Fruit fly (Drosophila melanogaster) whole organism, embryonic: Measurements from ENCODE around the gene Eip63F-1.

Source experiments
- ATbp ChIP-seq: fragments of 200-800 bp; sonication (Bioruptor generic); optimal IDR thresholded peaks from 2 replicates; lab custom pipeline; 2017; ENCODE audit warnings: missing biosample characterization, mild to moderate bottlenecking, missing genetic modification characterization, missing genetic modification reagents
- Atf6 ChIP-seq: fragments of 200-800 bp; sonication (Bioruptor generic); IDR thresholded peaks from 2 replicates; pipeline ENCODE4 v1.3.6; 2022; ENCODE audit warnings: missing biosample characterization, missing genetic modification characterization
- BtbVII ChIP-seq: fragments of 200-800 bp; sonication (Bioruptor generic); optimal IDR thresholded peaks from 3 replicates; lab custom pipeline; 2017; ENCODE audit warnings: missing biosample characterization, mild to moderate bottlenecking, missing genetic modification characterization
- Bteb2 ChIP-seq: fragments of 200-800 bp; sonication (Bioruptor generic); optimal IDR thresholded peaks from 2 replicates; lab custom pipeline; 2016; ENCODE audit warnings: missing biosample characterization, missing genetic modification characterization
- CG10209 ChIP-seq: fragments of 200-800 bp; sonication (Bioruptor generic); optimal IDR thresholded peaks from 3 replicates; lab custom pipeline; 2017; ENCODE audit warnings: missing biosample characterization, mild to moderate bottlenecking, missing genetic modification characterization, missing genetic modification reagents
- CG11093 ChIP-seq: fragments of 200-800 bp; sonication (Bioruptor generic); IDR thresholded peaks from 3 replicates; pipeline ENCODE4 v1.3.6; 2022; ENCODE audit warnings: missing biosample characterization, missing genetic modification characterization
- CG12155 ChIP-seq: fragments of 200-800 bp; sonication (Bioruptor generic); optimal IDR thresholded peaks from 3 replicates; lab custom pipeline; 2016; ENCODE audit warnings: missing biosample characterization, missing genetic modification characterization
- CG12659 ChIP-seq: fragments of 200-800 bp; sonication (Bioruptor generic); optimal IDR thresholded peaks from 3 replicates; lab custom pipeline; 2017; ENCODE audit warnings: mild to moderate bottlenecking, missing biosample characterization, missing genetic modification reagents, missing genetic modification characterization
- CG12769 ChIP-seq: fragments of 200-800 bp; sonication (Bioruptor generic); optimal IDR thresholded peaks from 2 replicates; lab custom pipeline; 2019; ENCODE audit warnings: missing biosample characterization, mild to moderate bottlenecking, missing genetic modification characterization, moderate library complexity
- CG13894 ChIP-seq: fragments of 200-800 bp; sonication (Bioruptor generic); optimal IDR thresholded peaks from 3 replicates; lab custom pipeline; 2018; ENCODE audit warnings: missing biosample characterization, mild to moderate bottlenecking, missing genetic modification characterization, moderate library complexity
- CG17568 ChIP-seq: fragments of 200-800 bp; sonication (Bioruptor generic); optimal IDR thresholded peaks from 2 replicates; lab custom pipeline; 2018; ENCODE audit warnings: missing biosample characterization, mild to moderate bottlenecking, missing genetic modification characterization, moderate library complexity
- CG18476 ChIP-seq: fragments of 200-800 bp; sonication (Bioruptor generic); optimal IDR thresholded peaks from 2 replicates; lab custom pipeline; 2016; ENCODE audit warnings: missing biosample characterization, mild to moderate bottlenecking, missing genetic modification characterization
- CG18599 ChIP-seq: fragments of 200-800 bp; sonication (Bioruptor generic); optimal IDR thresholded peaks from 3 replicates; lab custom pipeline; 2017; ENCODE audit warnings: missing biosample characterization, missing genetic modification characterization, mild to moderate bottlenecking, moderate library complexity, missing genetic modification reagents
- CG2120 ChIP-seq: fragments of 200-800 bp; sonication (Bioruptor generic); optimal IDR thresholded peaks from 3 replicates; lab custom pipeline; 2016; ENCODE audit warnings: missing biosample characterization, missing genetic modification characterization
- CG3281 ChIP-seq: fragments of 200-800 bp; sonication (Bioruptor generic); optimal IDR thresholded peaks from 3 replicates; lab custom pipeline; 2017; ENCODE audit warnings: missing biosample characterization, mild to moderate bottlenecking, missing genetic modification characterization
- CG6683 ChIP-seq: fragments of 200-800 bp; sonication (Bioruptor generic); optimal IDR thresholded peaks from 2 replicates; lab custom pipeline; 2017; ENCODE audit warnings: missing biosample characterization, mild to moderate bottlenecking, missing genetic modification characterization, missing genetic modification reagents
- CG6813 ChIP-seq: fragments of 200-800 bp; sonication (Bioruptor generic); optimal IDR thresholded peaks from 2 replicates; lab custom pipeline; 2017; ENCODE audit warnings: missing biosample characterization, missing genetic modification characterization, mild to moderate bottlenecking, moderate library complexity, missing genetic modification reagents
- CG6854 ChIP-seq: fragments of 200-800 bp; sonication (Bioruptor generic); optimal IDR thresholded peaks from 3 replicates; lab custom pipeline; 2017; ENCODE audit warnings: missing biosample characterization, mild to moderate bottlenecking, missing genetic modification characterization
- CG7556 ChIP-seq: fragments of 200-800 bp; sonication (Bioruptor generic); optimal IDR thresholded peaks from 2 replicates; lab custom pipeline; 2017; ENCODE audit warnings: missing biosample characterization, mild to moderate bottlenecking, missing genetic modification characterization
- CG7839 ChIP-seq: fragments of 200-800 bp; sonication (Bioruptor generic); optimal IDR thresholded peaks from 3 replicates; lab custom pipeline; 2018; ENCODE audit warnings: missing biosample characterization, mild to moderate bottlenecking, missing genetic modification characterization, moderate library complexity
- CG7928 ChIP-seq: fragments of 200-800 bp; sonication (Bioruptor generic); optimal IDR thresholded peaks from 2 replicates; lab custom pipeline; 2017; ENCODE audit warnings: missing biosample characterization, mild to moderate bottlenecking, missing genetic modification characterization
- CG7987 ChIP-seq: fragments of 200-800 bp; sonication (Bioruptor generic); optimal IDR thresholded peaks from 2 replicates; lab custom pipeline; 2018; ENCODE audit warnings: missing biosample characterization, mild to moderate bottlenecking, missing genetic modification characterization, moderate library complexity
- CoRest ChIP-seq: fragments of 200-800 bp; sonication (Bioruptor generic); optimal IDR thresholded peaks from 3 replicates; lab custom pipeline; 2018; ENCODE audit warnings: missing biosample characterization, mild to moderate bottlenecking, missing genetic modification characterization, moderate library complexity
- Ets65A ChIP-seq: fragments of 200-800 bp; sonication (Bioruptor generic); peaks from one replicate; lab custom pipeline; 2016; ENCODE audit warnings: missing biosample characterization, missing genetic modification characterization
- Hand ChIP-seq: fragments of 200-800 bp; sonication (Bioruptor generic); optimal IDR thresholded peaks from 2 replicates; lab custom pipeline; 2017; ENCODE audit warnings: mild to moderate bottlenecking, missing biosample characterization, missing genetic modification reagents, missing genetic modification characterization
- HmgD ChIP-seq: fragments of 200-800 bp; sonication (Bioruptor generic); optimal IDR thresholded peaks from 3 replicates; lab custom pipeline; 2016; ENCODE audit warnings: missing biosample characterization, missing genetic modification characterization
- Med ChIP-seq: fragments of 200-800 bp; sonication (Bioruptor generic); peaks from one replicate; lab custom pipeline; 2016; ENCODE audit warnings: missing biosample characterization, missing genetic modification characterization, mild to moderate bottlenecking, inconsistent platforms, moderate library complexity
- Meics ChIP-seq: fragments of 200-800 bp; sonication (Bioruptor generic); optimal IDR thresholded peaks from 2 replicates; lab custom pipeline; 2017; ENCODE audit warnings: missing biosample characterization, mild to moderate bottlenecking, missing genetic modification characterization
- Mrtf ChIP-seq: fragments of 200-800 bp; sonication (Bioruptor generic); IDR thresholded peaks from 3 replicates; pipeline ENCODE4 v1.3.6; 2022; ENCODE audit warnings: missing biosample characterization, missing genetic modification characterization
- PHDP ChIP-seq: fragments of 200-800 bp; sonication (Bioruptor generic); optimal IDR thresholded peaks from 3 replicates; lab custom pipeline; 2018; ENCODE audit warnings: missing biosample characterization, mild to moderate bottlenecking, missing genetic modification characterization, moderate library complexity
- Vsx1 ChIP-seq: fragments of 200-800 bp; sonication (Bioruptor generic); optimal IDR thresholded peaks from 2 replicates; lab custom pipeline; 2017; ENCODE audit warnings: missing biosample characterization, mild to moderate bottlenecking, missing genetic modification characterization, missing genetic modification reagents
- caup ChIP-seq: fragments of 200-800 bp; sonication (Bioruptor generic); optimal IDR thresholded peaks from 3 replicates; lab custom pipeline; 2017; ENCODE audit warnings: missing biosample characterization, mild to moderate bottlenecking, missing genetic modification characterization, moderate library complexity; ENCODE audit not compliant: severe bottlenecking
- chif ChIP-seq, 2 experiments: fragments of 200-800 bp; sonication (Bioruptor generic); optimal IDR thresholded peaks; 3 replicates each; lab custom pipeline; 2016; ENCODE audit warnings: missing biosample characterization in 2 of 2, missing genetic modification characterization in 2 of 2
- crc ChIP-seq: fragments of 200-800 bp; sonication (Bioruptor generic); optimal IDR thresholded peaks from 2 replicates; lab custom pipeline; 2016; ENCODE audit warnings: missing biosample characterization, missing genetic modification characterization
- dysf ChIP-seq: fragments of 200-800 bp; sonication (Bioruptor generic); IDR thresholded peaks from 3 replicates; pipeline ENCODE4 v1.3.6; 2022; ENCODE audit warnings: missing biosample characterization, missing genetic modification characterization
- gem ChIP-seq: fragments of 200-800 bp; sonication (Bioruptor generic); optimal IDR thresholded peaks from 2 replicates; lab custom pipeline; 2019; ENCODE audit warnings: missing biosample characterization, mild to moderate bottlenecking, missing genetic modification characterization, moderate library complexity
- hkb ChIP-seq, 2 experiments: fragments of 200-800 bp in 1 of 2; fragments of >200 bp in 1 of 2; sonication (Bioruptor generic) in 1 of 2; IDR thresholded peaks in 1 of 2; optimal IDR thresholded peaks in 1 of 2; 2 replicates each; pipeline versions ENCODE4 v1.3.6 to Lab custom; 2017 to 2022; ENCODE audit warnings: missing biosample characterization in 1 of 2, missing genetic modification characterization in 1 of 2
- lab ChIP-seq: fragments of 200-800 bp; sonication (Bioruptor generic); optimal IDR thresholded peaks from 3 replicates; lab custom pipeline; 2017; ENCODE audit warnings: missing biosample characterization, missing genetic modification characterization, mild to moderate bottlenecking, moderate library complexity, missing genetic modification reagents
- mam ChIP-seq: fragments of 200-800 bp; sonication (Bioruptor generic); optimal IDR thresholded peaks from 3 replicates; lab custom pipeline; 2016; ENCODE audit warnings: missing biosample characterization, missing genetic modification characterization
- pb ChIP-seq: fragments of 200-800 bp; sonication (Bioruptor generic); optimal IDR thresholded peaks from 3 replicates; lab custom pipeline; 2016; ENCODE audit warnings: missing biosample characterization, missing genetic modification characterization
- ranshi ChIP-seq: fragments of 200-800 bp; sonication (Bioruptor generic); IDR thresholded peaks from 2 replicates; pipeline ENCODE4 v1.3.6; 2022; ENCODE audit warnings: missing biosample characterization, missing genetic modification characterization
- scrt ChIP-seq: fragments of 200-800 bp; sonication (Bioruptor generic); optimal IDR thresholded peaks from 2 replicates; lab custom pipeline; 2018; ENCODE audit warnings: missing biosample characterization, mild to moderate bottlenecking, missing genetic modification characterization, moderate library complexity
- slou ChIP-seq: fragments of 200-800 bp; sonication (Bioruptor generic); optimal IDR thresholded peaks from 3 replicates; lab custom pipeline; 2016; ENCODE audit warnings: missing biosample characterization, missing genetic modification characterization
- so ChIP-seq: fragments of 200-800 bp; sonication (Bioruptor generic); IDR thresholded peaks from 3 replicates; pipeline ENCODE4 v1.3.6; 2022; ENCODE audit warnings: missing biosample characterization, missing genetic modification characterization
- sob ChIP-seq: fragments of 200-800 bp; sonication (Bioruptor generic); IDR thresholded peaks from 2 replicates; pipeline ENCODE4 v1.3.6; 2022; ENCODE audit warnings: missing biosample characterization, missing genetic modification characterization
- unpg ChIP-seq: fragments of 200-800 bp; sonication (Bioruptor generic); optimal IDR thresholded peaks from 3 replicates; lab custom pipeline; 2018; ENCODE audit warnings: missing biosample characterization, mild to moderate bottlenecking, missing genetic modification characterization, moderate library complexity

Gene Eip63F-1

DNA sequence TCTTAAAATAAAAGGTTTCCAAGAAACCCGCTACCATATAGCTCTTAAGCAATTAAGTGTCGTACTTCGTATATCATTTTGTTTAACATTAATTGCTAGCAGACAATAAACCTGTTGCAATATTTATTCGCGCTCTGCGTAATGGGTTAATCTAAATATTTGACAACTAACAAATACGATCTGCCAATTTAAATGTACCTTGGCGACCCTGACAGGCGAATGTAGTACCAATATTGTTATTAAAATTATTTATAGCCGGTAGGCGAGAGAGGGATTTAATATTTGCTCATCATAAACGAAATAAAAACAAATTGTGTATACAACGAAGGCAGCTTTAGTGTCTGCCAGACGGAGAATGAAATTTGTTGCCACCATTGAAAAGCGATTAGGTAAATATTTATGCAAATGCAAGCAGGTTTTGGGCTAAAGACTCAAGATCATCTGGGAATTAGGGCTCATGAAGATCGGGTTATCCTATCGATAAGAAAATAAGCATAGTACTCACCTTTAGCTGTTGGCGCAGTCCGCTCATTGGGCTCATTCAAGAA is 2.6 kb downstream of the Eip63F-1 start (continued):
- TF ChIP-seq CG12155 (GFP tag; lab: Kevin White, UChicago) (no peak), Meics (GFP tag; lab: Kevin White, UChicago) (peak; percentile 45), crc (GFP tag; lab: Kevin White, UChicago) (no peak), CG17568 (GFP tag; lab: Kevin White, UChicago) (peak; percentile 54), caup (GFP tag; lab: Kevin White, UChicago) (peak; percentile 77), Hand (GFP tag; lab: Kevin White, UChicago) (peak; percentile 33), Ets65A (peak; percentile 53), hkb (optimal IDR thresholded peaks at IDR 0.05; lab: Kevin White, UChicago) (no peak), hkb (GFP tag; IDR thresholded peaks at IDR 0.05; lab: Robert Waterston, UW) (no peak), Vsx1 (GFP tag; lab: Kevin White, UChicago) (peak; percentile 17), gem (tag; lab: Kevin White, UChicago) (peak; percentile 35), chif (GFP tag; optimal IDR thresholded peaks at IDR 0.05; lab: Kevin White, UChicago) (no peak), lab (GFP tag; lab: Kevin White, UChicago) (peak; percentile 81), pb (GFP tag; lab: Kevin White, UChicago) (no peak), sob (GFP tag; lab: Robert Waterston, UW) (peak; percentile 36; the same call in 1 of the 2 replicates), ATbp (GFP tag; lab: Kevin White, UChicago) (peak; percentile 42), CG18476 (GFP tag; lab: Kevin White, UChicago) (peak; percentile 47), so (GFP tag; lab: Robert Waterston, UW) (no peak), mam (GFP tag; lab: Kevin White, UChicago) (no peak), dysf (peak; percentile 28; the same call in 1 of the 3 replicates), CG7928 (peak; percentile 16), CG3281 (GFP tag; lab: Kevin White, UChicago) (peak; percentile 75), Med (GFP tag; lab: Kevin White, UChicago) (peak; percentile 84), CG11093 (no peak), CG12769 (tag; lab: Kevin White, UChicago) (peak; percentile 47), BtbVII (peak; percentile 54), unpg (GFP tag; lab: Kevin White, UChicago) (peak; percentile 37), CG7839 (peak; percentile 22), CG2120 (GFP tag; lab: Kevin White, UChicago) (peak; percentile 35), CG6683 (GFP tag; lab: Kevin White, UChicago) (peak; percentile 3), PHDP (peak; percentile 61), CG6854 (GFP tag; lab: Kevin White, UChicago) (peak; percentile 41), scrt (GFP tag; lab: Kevin White, UChicago) (peak; percentile 43), Mrtf (no peak), CoRest (tag; lab: Kevin White, UChicago) (peak; percentile 13), CG6813 (peak; percentile 48), CG7987 (GFP tag; lab: Kevin White, UChicago) (peak; percentile 13), CG7556 (GFP tag; lab: Kevin White, UChicago) (peak; percentile 38), CG18599 (peak; percentile 77), CG10209 (peak; percentile 45), slou (no peak), CG12659 (GFP tag; lab: Kevin White, UChicago) (peak; percentile 32), HmgD (GFP tag; lab: Kevin White, UChicago) (no peak), Bteb2 (GFP tag; lab: Kevin White, UChicago) (peak; percentile 23), Atf6 (GFP tag; lab: Robert Waterston, UW) (0 out of 2 replicates have a peak, but pooled peaks have one; percentile 26), CG13894 (tag; lab: Kevin White, UChicago) (no peak), ranshi (GFP tag; lab: Robert Waterston, UW) (0 out of 2 replicates have a peak, but pooled peaks have one; percentile 9)
- TF ChIP-seq, all 482 proteins: peak for 66
